Fruit fly (Drosophila melanogaster) whole organism, wandering third instar larva: ENCODE results near the gene Prosbeta3.

Experiments used
- Abd-B ChIP-seq: fragments of >200 bp; optimal IDR thresholded peaks from 2 replicates; lab custom pipeline; 2017; ENCODE audit warnings: missing biosample characterization, missing genetic modification characterization
- CG32264 ChIP-seq: fragments of 200-800 bp; sonication (Bioruptor generic); optimal IDR thresholded peaks from 2 replicates; lab custom pipeline; 2016; ENCODE audit warnings: missing biosample characterization, missing genetic modification characterization
- CG9705 ChIP-seq: fragments of 200-800 bp; sonication (Bioruptor generic); optimal IDR thresholded peaks from 2 replicates; lab custom pipeline; 2018; ENCODE audit warnings: missing biosample characterization, mild to moderate bottlenecking, missing genetic modification characterization
- CrebA ChIP-seq: fragments of 200-800 bp; sonication (Bioruptor generic); optimal IDR thresholded peaks from 2 replicates; lab custom pipeline; 2016; ENCODE audit warnings: missing biosample characterization, mild to moderate bottlenecking, missing genetic modification characterization, borderline replicate concordance
- Dfd ChIP-seq: fragments of >200 bp; optimal IDR thresholded peaks from 2 replicates; lab custom pipeline; 2017; ENCODE audit warnings: missing biosample characterization, missing genetic modification characterization
- Dif ChIP-seq: fragments of 200-275, 200-300 bp; sonication (Bioruptor generic); optimal IDR thresholded peaks from 2 replicates; lab custom pipeline; 2018; ENCODE audit warnings: missing biosample characterization, missing genetic modification characterization; ENCODE audit not compliant: partially characterized antibody
- GATAd ChIP-seq: sonication (Bioruptor generic); optimal IDR thresholded peaks from 2 replicates; lab custom pipeline; 2016; ENCODE audit warnings: missing biosample characterization, missing genetic modification characterization
- HLH106 ChIP-seq: fragments of 200-800 bp; optimal IDR thresholded peaks from 3 replicates; lab custom pipeline; 2019; ENCODE audit warnings: missing biosample characterization, mild to moderate bottlenecking, missing genetic modification characterization, moderate library complexity
- Hnf4 ChIP-seq: fragments of 200-800 bp; sonication (Bioruptor generic); optimal IDR thresholded peaks from 2 replicates; lab custom pipeline; 2016; ENCODE audit warnings: missing biosample characterization, mild to moderate bottlenecking, missing genetic modification characterization
- Hr78 ChIP-seq: fragments of >200 bp; optimal IDR thresholded peaks from 2 replicates; lab custom pipeline; 2017; ENCODE audit warnings: missing biosample characterization, missing genetic modification characterization
- Jra ChIP-seq: sonication (Bioruptor generic); optimal IDR thresholded peaks from 2 replicates; lab custom pipeline; 2016; ENCODE audit warnings: missing biosample characterization, missing genetic modification characterization
- Mio ChIP-seq: sonication (Bioruptor generic); optimal IDR thresholded peaks from 2 replicates; lab custom pipeline; 2016; ENCODE audit warnings: missing biosample characterization, missing genetic modification characterization
- Myc ChIP-seq: fragments of >200 bp; optimal IDR thresholded peaks from 2 replicates; lab custom pipeline; 2017
- OdsH ChIP-seq: fragments of 200-800 bp; sonication (Bioruptor generic); optimal IDR thresholded peaks from 2 replicates; lab custom pipeline; 2016; ENCODE audit warnings: missing biosample characterization, mild to moderate bottlenecking, missing genetic modification characterization
- Rel ChIP-seq, 2 experiments: fragments of 200-800 bp; sonication (Bioruptor generic) in 1 of 2; optimal IDR thresholded peaks; 2 replicates in 1 of 2; 3 replicates in 1 of 2; lab custom pipeline; 2016 to 2019; ENCODE audit warnings: mild to moderate bottlenecking in 2 of 2, missing biosample characterization in 2 of 2, missing genetic modification characterization in 2 of 2, moderate library complexity in 1 of 2
- Sp1 ChIP-seq: fragments of 200-800 bp; sonication (Bioruptor generic); optimal IDR thresholded peaks from 3 replicates; lab custom pipeline; 2019; ENCODE audit warnings: missing biosample characterization, mild to moderate bottlenecking, missing genetic modification characterization, moderate library complexity
- Vsx2 ChIP-seq: fragments of 200-300, 225-300 bp; sonication (Bioruptor generic); optimal IDR thresholded peaks from 2 replicates; lab custom pipeline; 2018; ENCODE audit warnings: missing biosample characterization, missing genetic modification characterization; ENCODE audit not compliant: partially characterized antibody
- br ChIP-seq: fragments of 200-800 bp; sonication (Bioruptor generic); optimal IDR thresholded peaks from 2 replicates; lab custom pipeline; 2016; ENCODE audit warnings: missing biosample characterization, missing genetic modification characterization
- brk ChIP-seq: fragments of 200-800 bp; sonication (Bioruptor generic); optimal IDR thresholded peaks from 2 replicates; lab custom pipeline; 2016; ENCODE audit warnings: missing biosample characterization, mild to moderate bottlenecking, missing genetic modification characterization
- dl ChIP-seq, 2 experiments: fragments of 175-275, 200-275 bp in 1 of 2; fragments of 200-275 bp in 1 of 2; sonication (Bioruptor generic); optimal IDR thresholded peaks; lab custom pipeline; 2018; ENCODE audit warnings: mild to moderate bottlenecking in 2 of 2, missing biosample characterization in 2 of 2, missing genetic modification characterization in 2 of 2, moderate library complexity in 2 of 2; ENCODE audit not compliant: partially characterized antibody in 2 of 2, insufficient read depth in 1 of 2
- dmrt93B ChIP-seq: fragments of 200-800 bp; sonication (Bioruptor generic); optimal IDR thresholded peaks from 2 replicates; lab custom pipeline; 2018; ENCODE audit warnings: missing biosample characterization, mild to moderate bottlenecking, missing genetic modification characterization
- dsf ChIP-seq: sonication (Bioruptor generic); optimal IDR thresholded peaks from 2 replicates; lab custom pipeline; 2016; ENCODE audit warnings: missing biosample characterization, missing genetic modification characterization, borderline replicate concordance
- ey ChIP-seq: fragments of 200-800 bp; sonication (Bioruptor generic); optimal IDR thresholded peaks from 2 replicates; lab custom pipeline; 2016; ENCODE audit warnings: missing biosample characterization, missing genetic modification characterization
- foxo ChIP-seq, 2 experiments: fragments of 200-800 bp; sonication (Bioruptor generic); optimal IDR thresholded peaks; 2 replicates in 1 of 2; 3 replicates in 1 of 2; lab custom pipeline; 2016 to 2017; ENCODE audit warnings: missing biosample characterization in 2 of 2, missing genetic modification characterization in 2 of 2
- fru ChIP-seq: fragments of 200-800 bp; sonication (Bioruptor generic); optimal IDR thresholded peaks from 3 replicates; lab custom pipeline; 2016; ENCODE audit warnings: missing biosample characterization, mild to moderate bottlenecking, missing genetic modification characterization
- h ChIP-seq: fragments of 200-800 bp; sonication (Bioruptor generic); optimal IDR thresholded peaks from 3 replicates; lab custom pipeline; 2016; ENCODE audit warnings: missing biosample characterization, mild to moderate bottlenecking, missing genetic modification characterization
- jim ChIP-seq: fragments of 175-275, 200-325 bp; sonication (Bioruptor generic); optimal IDR thresholded peaks from 2 replicates; lab custom pipeline; 2016; ENCODE audit warnings: missing biosample characterization, mild to moderate bottlenecking, missing genetic modification characterization
- lola ChIP-seq: fragments of >200 bp; optimal IDR thresholded peaks from 2 replicates; lab custom pipeline; 2017; ENCODE audit warnings: missing biosample characterization, missing genetic modification characterization
- psq ChIP-seq: fragments of 200-800 bp; sonication (Bioruptor generic); optimal IDR thresholded peaks from 3 replicates; lab custom pipeline; 2017; ENCODE audit warnings: missing biosample characterization, mild to moderate bottlenecking, missing genetic modification characterization, moderate library complexity
- rgr ChIP-seq: fragments of 200-800 bp; sonication (Bioruptor generic); optimal IDR thresholded peaks from 3 replicates; lab custom pipeline; 2016; ENCODE audit warnings: missing biosample characterization, mild to moderate bottlenecking, missing genetic modification characterization
- sage ChIP-seq: fragments of 200-800 bp; sonication (Bioruptor generic); optimal IDR thresholded peaks from 2 replicates; lab custom pipeline; 2016; ENCODE audit warnings: missing biosample characterization, mild to moderate bottlenecking, missing genetic modification characterization
- sv ChIP-seq: fragments of 200-800 bp; sonication (Bioruptor generic); optimal IDR thresholded peaks from 3 replicates; lab custom pipeline; 2016; ENCODE audit warnings: missing biosample characterization, missing genetic modification characterization
- tai ChIP-seq: sonication (Bioruptor generic); optimal IDR thresholded peaks from 2 replicates; lab custom pipeline; 2016; ENCODE audit warnings: missing biosample characterization, missing genetic modification characterization
- usp ChIP-seq: fragments of >200 bp; optimal IDR thresholded peaks from 2 replicates; lab custom pipeline; 2017; ENCODE audit warnings: missing biosample characterization, missing genetic modification characterization
- woc ChIP-seq: sonication (Bioruptor generic); optimal IDR thresholded peaks from 2 replicates; lab custom pipeline; 2016; ENCODE audit warnings: missing biosample characterization, mild to moderate bottlenecking, missing genetic modification characterization

Prosbeta3 gene

DNA sequence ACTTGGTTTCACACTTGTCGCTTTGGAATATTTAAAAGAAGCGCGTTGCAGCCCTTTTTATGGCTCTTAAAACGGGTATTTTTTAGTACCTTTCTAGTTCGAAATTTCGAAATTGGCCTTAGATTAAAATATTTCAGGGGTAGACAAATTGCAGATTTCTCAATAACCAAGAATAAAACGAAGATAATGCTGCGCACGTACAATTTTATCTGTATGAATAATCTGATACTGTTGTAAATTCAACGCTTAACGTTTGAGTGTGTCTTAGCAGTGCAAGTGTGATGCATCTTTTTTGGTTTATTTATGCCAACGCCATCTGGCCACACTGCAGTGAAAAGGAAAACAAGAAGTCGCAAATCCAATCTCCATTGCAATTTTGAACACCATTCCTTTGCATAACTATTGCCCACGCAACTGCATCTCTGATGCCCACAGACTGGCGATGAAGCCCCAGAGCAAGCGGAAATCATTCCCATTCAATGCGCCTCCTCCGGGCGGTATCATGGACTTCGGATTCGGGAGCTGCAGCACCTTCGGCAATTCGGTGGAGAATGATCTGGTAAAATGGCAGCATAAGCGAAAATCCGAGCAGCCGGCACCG, 44.6 kb upstream of the Prosbeta3 start, which contains the start of gene Nmdmc:
Nmdmc (minus strand) TSS at position 37 of the 601 bp plus-strand sequence.
- peak; percentile 69 for TF ChIP-seq Myc (lab: Kevin White, UChicago)
- TF ChIP-seq Vsx2 (GFP tag; lab: Kevin White, UChicago): no peak
- TF ChIP-seq rgr (GFP tag; lab: Kevin White, UChicago): no peak
- TF ChIP-seq Hnf4 (GFP tag; lab: Kevin White, UChicago): no peak
- TF ChIP-seq jim (GFP tag; lab: Kevin White, UChicago): no peak

DNA sequence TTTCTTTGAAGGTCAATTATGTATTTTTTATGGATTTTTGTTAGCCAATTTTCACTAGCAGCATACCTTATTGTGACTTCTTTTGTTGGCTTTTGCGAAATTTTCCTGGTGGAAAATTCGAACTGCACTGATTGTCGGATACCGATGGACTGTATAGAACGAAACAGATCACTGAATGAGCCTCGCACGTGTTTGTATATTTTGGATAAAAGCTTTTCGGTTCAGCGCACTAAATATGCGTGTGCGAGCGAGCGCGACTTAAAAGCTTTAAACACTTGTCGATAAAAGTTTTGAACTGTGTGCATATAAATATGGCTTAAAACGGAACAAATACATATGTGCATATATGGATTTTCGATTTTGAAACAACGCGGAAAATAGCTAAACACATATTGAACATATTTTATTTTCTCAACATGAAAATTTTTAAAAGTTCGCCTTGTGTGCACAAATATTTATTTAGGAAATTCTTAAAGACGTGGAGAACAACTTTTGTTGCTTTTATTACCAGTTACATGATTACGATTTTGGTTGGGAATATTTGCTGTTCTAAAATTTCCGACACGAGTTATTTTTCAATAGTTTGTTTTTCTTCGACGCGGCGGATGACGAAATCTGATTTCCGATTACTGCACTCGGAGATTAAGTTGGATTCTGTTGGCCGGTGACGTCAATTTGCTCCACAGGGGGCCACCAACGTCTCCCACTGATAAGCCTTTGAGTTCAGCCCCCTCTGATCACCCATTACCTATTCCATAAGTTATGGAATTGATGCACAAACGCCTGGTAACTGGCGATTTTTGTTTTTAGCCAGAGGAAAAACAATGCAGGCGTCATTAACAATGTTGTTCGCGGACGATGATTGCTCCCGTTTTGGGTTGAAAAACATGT, 43.3 kb upstream of the Prosbeta3 start:
- no peak for TF ChIP-seq Hnf4 (GFP tag; lab: Kevin White, UChicago)
- TF ChIP-seq OdsH: peak; percentile 33
- no peak for TF ChIP-seq jim (GFP tag; lab: Kevin White, UChicago)
- TF ChIP-seq rgr (GFP tag; lab: Kevin White, UChicago): peak; percentile 5
- TF ChIP-seq brk (GFP tag; lab: Kevin White, UChicago): peak; percentile 22
- peak; percentile 61 for TF ChIP-seq woc

DNA sequence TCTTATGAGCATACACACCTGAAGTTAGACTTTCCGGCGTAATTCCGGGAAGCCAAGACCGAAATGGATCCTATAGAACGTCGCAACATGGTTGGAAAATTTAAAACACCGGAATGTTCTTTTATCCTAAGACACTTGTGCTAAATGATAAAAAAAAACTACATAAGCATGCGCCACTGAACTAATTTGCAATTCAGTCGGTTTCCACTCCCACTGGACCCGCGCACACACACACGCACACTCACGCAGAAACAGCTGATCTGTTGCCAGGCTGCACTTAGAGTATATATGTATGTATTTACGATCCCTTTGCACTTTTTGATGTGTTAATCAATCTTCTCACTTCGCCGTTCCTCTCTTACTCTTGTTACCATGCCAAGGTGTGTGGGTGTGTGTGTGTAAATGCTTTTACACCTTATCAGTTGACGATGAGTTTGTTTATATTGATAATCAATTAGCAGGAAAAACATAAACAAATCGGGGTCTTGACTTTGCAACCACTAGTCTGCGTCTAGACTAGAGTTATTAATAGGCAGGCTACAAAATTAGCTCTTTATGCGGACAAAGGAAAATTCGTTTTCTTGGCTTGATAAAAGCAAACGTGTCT, 42.5 kb upstream of the Prosbeta3 start, which contains the start of gene Mst85C:
Mst85C (plus strand) TSS at position 180 of the 607 bp plus-strand sequence.
- no peak for TF ChIP-seq foxo (GFP tag; optimal IDR thresholded peaks at IDR 0.05; lab: Kevin White, UChicago)
- TF ChIP-seq woc: peak; percentile 14
- TF ChIP-seq GATAd (GFP tag; lab: Kevin White, UChicago): no peak
- TF ChIP-seq Myc (lab: Kevin White, UChicago): peak; percentile 6
- TF ChIP-seq, all 38 proteins: peak for 2

DNA sequence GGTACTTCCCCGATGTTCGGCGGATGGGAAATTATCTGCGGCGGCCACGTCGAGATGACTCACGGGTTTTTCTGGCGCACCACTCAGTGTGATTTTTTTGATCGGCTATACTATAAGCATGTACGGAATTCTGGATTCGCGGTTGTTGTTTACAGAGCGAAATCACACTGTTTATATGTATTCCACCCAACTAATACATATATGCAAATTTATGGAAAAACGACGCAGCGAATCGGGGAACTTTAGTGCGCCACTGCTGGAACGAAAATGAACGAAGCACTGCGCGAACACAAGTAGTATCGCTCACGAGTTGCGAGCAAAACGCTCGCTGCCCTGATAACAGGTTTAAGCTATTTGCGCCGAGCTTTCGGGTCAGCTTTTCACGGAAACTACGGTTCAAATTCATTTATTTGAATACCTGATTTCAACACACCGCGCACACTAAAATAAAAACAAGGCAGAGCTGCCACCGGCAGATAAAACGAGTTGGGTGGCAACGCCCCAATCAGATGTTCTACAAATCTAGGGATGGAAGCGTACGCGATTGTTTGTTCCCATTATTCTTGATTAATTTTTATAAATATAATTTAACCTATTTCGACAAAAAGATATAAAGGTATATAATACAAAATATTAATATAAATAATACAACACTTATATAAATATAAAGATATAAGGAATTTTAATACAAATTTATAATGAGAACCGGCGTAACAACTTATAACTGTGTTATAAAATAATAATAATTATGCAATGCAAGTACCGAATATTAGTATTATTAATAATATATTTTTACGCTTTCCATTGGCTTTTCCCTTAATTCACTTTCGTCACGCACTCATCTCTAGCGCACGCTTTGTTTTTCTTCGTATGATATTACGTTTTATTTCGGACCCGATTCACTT, 41.8 kb upstream of the Prosbeta3 start, which contains the start of gene Rel:
Rel (minus strand) TSS at position 417 of the 905 bp plus-strand sequence.
- no peak for TF ChIP-seq dsf (GFP tag; lab: Kevin White, UChicago)
- TF ChIP-seq HLH106 (tag; lab: Kevin White, UChicago): peak; percentile 86
- peak; percentile 50 for TF ChIP-seq fru
- no peak for TF ChIP-seq GATAd (GFP tag; lab: Kevin White, UChicago)
- TF ChIP-seq dmrt93B (GFP tag; lab: Kevin White, UChicago): peak; percentile 58
- TF ChIP-seq foxo (GFP tag; optimal IDR thresholded peaks at IDR 0.05; lab: Kevin White, UChicago): peak; percentile 10 to 62
- TF ChIP-seq lola (GFP tag; lab: Kevin White, UChicago): no peak
- peak; percentile 43 for TF ChIP-seq brk (GFP tag; lab: Kevin White, UChicago)
- no peak for TF ChIP-seq Vsx2 (GFP tag; lab: Kevin White, UChicago)
- TF ChIP-seq tai: no peak
- peak; percentile 75 for TF ChIP-seq Dif (GFP tag; lab: Kevin White, UChicago)
- TF ChIP-seq OdsH: peak; percentile 59
- TF ChIP-seq h (GFP tag; lab: Kevin White, UChicago): peak; percentile 80
- TF ChIP-seq psq (GFP tag; lab: Kevin White, UChicago): peak; percentile 66
- no peak for TF ChIP-seq CG32264 (GFP tag; lab: Kevin White, UChicago)
- no peak for TF ChIP-seq Dfd (GFP tag; lab: Kevin White, UChicago)
- peak; percentile 14 to 71 for TF ChIP-seq dl (GFP tag; optimal IDR thresholded peaks at IDR 0.05; lab: Kevin White, UChicago; ENCODE audit: insufficient read depth in 1 of 2, partially characterized antibody in 2 of 2)
- peak; percentile 48 for TF ChIP-seq sv
- no peak for TF ChIP-seq usp
- TF ChIP-seq jim (GFP tag; lab: Kevin White, UChicago): no peak
- no peak for TF ChIP-seq Abd-B (GFP tag; lab: Kevin White, UChicago)
- no peak for TF ChIP-seq Myc (lab: Kevin White, UChicago)
- TF ChIP-seq Rel (GFP tag; optimal IDR thresholded peaks at IDR 0.05; lab: Kevin White, UChicago): no peak
- TF ChIP-seq Rel (tag; optimal IDR thresholded peaks at IDR 0.05; lab: Kevin White, UChicago): no peak
- TF ChIP-seq Mio (GFP tag; lab: Kevin White, UChicago): no peak
- peak; percentile 77 for TF ChIP-seq Sp1
- peak; percentile 91 for TF ChIP-seq Jra (GFP tag; lab: Kevin White, UChicago)
- no peak for TF ChIP-seq sage
- TF ChIP-seq CG9705 (GFP tag; lab: Kevin White, UChicago): peak; percentile 48
- TF ChIP-seq Hnf4 (GFP tag; lab: Kevin White, UChicago): peak; percentile 58
- peak; percentile 54 for TF ChIP-seq woc
- no peak for TF ChIP-seq Hr78 (GFP tag; lab: Kevin White, UChicago)
- TF ChIP-seq br (GFP tag; lab: Kevin White, UChicago): peak; percentile 56
- peak; percentile 4 for TF ChIP-seq ey (GFP tag; lab: Kevin White, UChicago)
- TF ChIP-seq rgr (GFP tag; lab: Kevin White, UChicago): peak; percentile 52
- TF ChIP-seq CrebA (GFP tag; lab: Kevin White, UChicago): no peak
